Worm (Caenorhabditis elegans) whole organism, L4 larva: ENCODE measurements around the gene tra-1.

ENCODE experiments used
- F44E2.7 ChIP-seq: fragments of 200-800 bp; sonication (Bioruptor generic); IDR thresholded peaks from 2 replicates; pipeline ENCODE4 v2.1.2; 2022; ENCODE audit warnings: missing genetic modification characterization, missing compliant biosample characterization
- Y105C5A.15 ChIP-seq: fragments of 200-800 bp; sonication (Bioruptor generic); IDR thresholded peaks from 2 replicates; pipeline ENCODE4 v1.3.6; 2022; ENCODE audit warnings: missing genetic modification characterization, missing compliant biosample characterization
- Y48G9A.11 ChIP-seq: fragments of 200-800 bp; sonication (Bioruptor generic); IDR thresholded peaks from 2 replicates; pipeline ENCODE4 v1.3.6; 2022; ENCODE audit warnings: missing genetic modification reagents, missing genetic modification characterization, missing compliant biosample characterization
- Y5F2A.4 ChIP-seq: fragments of 200-800 bp; sonication (Bioruptor generic); optimal IDR thresholded peaks from 2 replicates; lab custom pipeline; 2018; ENCODE audit warnings: mild to moderate bottlenecking, missing genetic modification characterization, missing compliant biosample characterization
- Y75B8A.6 ChIP-seq: fragments of 200-800 bp; sonication (Bioruptor generic); IDR thresholded peaks from 2 replicates; pipeline ENCODE4 v1.3.6; 2022; ENCODE audit warnings: missing genetic modification reagents, missing genetic modification characterization, missing compliant biosample characterization
- ZK337.2 ChIP-seq: fragments of 200-800 bp; sonication (Bioruptor generic); IDR thresholded peaks from 2 replicates; pipeline ENCODE4 v1.3.6; 2022; ENCODE audit warnings: missing genetic modification reagents, missing genetic modification characterization, missing compliant biosample characterization
- aha-1 ChIP-seq: fragments of 150-350 bp; peaks from one replicate; lab custom pipeline; 2014; ENCODE audit warnings: missing biosample characterization, missing genetic modification characterization
- arid-1 ChIP-seq: fragments of 200-800 bp; sonication (Bioruptor generic); conservative IDR thresholded peaks from 2 replicates; pipeline ENCODE4 v1.3.6; 2022; ENCODE audit warnings: missing genetic modification reagents, missing genetic modification characterization, missing compliant biosample characterization
- ceh-20 ChIP-seq: fragments of 200-800 bp; sonication (Bioruptor generic); IDR thresholded peaks from 2 replicates; pipeline ENCODE4 v1.3.6; 2022; ENCODE audit warnings: missing genetic modification reagents, missing genetic modification characterization, missing compliant biosample characterization
- ceh-28 ChIP-seq: fragments of 150-350 bp; optimal IDR thresholded peaks from 2 replicates; lab custom pipeline; 2014; ENCODE audit warnings: missing biosample characterization, missing genetic modification reagents, missing genetic modification characterization
- ceh-32 ChIP-seq: sonication (generic microtip); optimal IDR thresholded peaks from 2 replicates; lab custom pipeline; 2016; ENCODE audit warnings: mild to moderate bottlenecking, missing genetic modification characterization, missing compliant biosample characterization; ENCODE audit not compliant: poor library complexity
- ceh-62 ChIP-seq: sonication (generic microtip); optimal IDR thresholded peaks from 2 replicates; lab custom pipeline; 2017; ENCODE audit warnings: missing biosample characterization, missing genetic modification characterization
- ces-1 ChIP-seq: fragments of 150-350 bp; sonication (generic microtip); optimal IDR thresholded peaks from 4 replicates; lab custom pipeline; 2014; ENCODE audit warnings: missing biosample characterization, missing genetic modification reagents, missing genetic modification characterization
- cey-2 ChIP-seq: sonication (generic microtip); optimal IDR thresholded peaks from 3 replicates; lab custom pipeline; 2017; ENCODE audit warnings: missing genetic modification characterization, mild to moderate bottlenecking, missing compliant biosample characterization, antibody characterized with exemption, borderline replicate concordance; ENCODE audit not compliant: insufficient read depth
- daf-16 ChIP-seq, 3 experiments: sonication (generic microtip); optimal IDR thresholded peaks; 2 replicates each; lab custom pipeline; 2016 to 2017; ENCODE audit warnings: missing genetic modification characterization in 3 of 3, missing genetic modification reagents in 3 of 3, mild to moderate bottlenecking in 2 of 3, missing compliant biosample characterization in 2 of 3, missing biosample characterization in 1 of 3, moderate library complexity in 1 of 3
- daf-19 ChIP-seq: fragments of 200-800 bp; sonication (Bioruptor generic); conservative IDR thresholded peaks from 2 replicates; pipeline ENCODE4 v1.3.6; 2022; ENCODE audit warnings: missing genetic modification characterization, missing compliant biosample characterization
- dmd-6 ChIP-seq: fragments of 200-800 bp; sonication (Bioruptor generic); IDR thresholded peaks from 2 replicates; pipeline ENCODE4 v1.3.6; 2022; ENCODE audit warnings: missing genetic modification reagents, missing genetic modification characterization, missing compliant biosample characterization
- dmd-8 ChIP-seq: fragments of 200-800 bp; sonication (Bioruptor generic); IDR thresholded peaks from 2 replicates; pipeline ENCODE4 v1.3.6; 2022; ENCODE audit warnings: missing genetic modification characterization, missing compliant biosample characterization
- duxl-1 ChIP-seq: sonication (generic microtip); optimal IDR thresholded peaks from 2 replicates; lab custom pipeline; 2016; ENCODE audit warnings: mild to moderate bottlenecking, missing genetic modification characterization, moderate library complexity, missing compliant biosample characterization; ENCODE audit not compliant: poor library complexity
- egl-27 ChIP-seq: sonication (generic microtip); optimal IDR thresholded peaks from 3 replicates; lab custom pipeline; 2017; ENCODE audit warnings: missing biosample characterization, missing genetic modification reagents, missing genetic modification characterization
- egl-43 ChIP-seq: fragments of 200-800 bp; sonication (Bioruptor generic); IDR thresholded peaks from 2 replicates; pipeline ENCODE4 v1.3.6; 2022; ENCODE audit warnings: missing genetic modification reagents, missing genetic modification characterization, missing compliant biosample characterization
- fkh-10 ChIP-seq: fragments of 150-350 bp; optimal IDR thresholded peaks from 2 replicates; lab custom pipeline; 2014; ENCODE audit warnings: missing biosample characterization, missing genetic modification reagents, missing genetic modification characterization
- hif-1 ChIP-seq, 2 experiments: sonication (generic microtip); optimal IDR thresholded peaks; 2 replicates each; lab custom pipeline; 2016 to 2017; ENCODE audit warnings: missing compliant biosample characterization in 2 of 2, missing genetic modification characterization in 2 of 2, missing genetic modification reagents in 2 of 2, missing genotype in 2 of 2, mild to moderate bottlenecking in 1 of 2
- hmg-1.1 ChIP-seq: fragments of 200-800 bp; sonication (Bioruptor generic); IDR thresholded peaks from 2 replicates; pipeline ENCODE4 v1.3.6; 2022; ENCODE audit warnings: missing genetic modification reagents, missing genetic modification characterization, missing compliant biosample characterization
- lim-7 ChIP-seq: fragments of 200-800 bp; sonication (Bioruptor generic); IDR thresholded peaks from 2 replicates; pipeline ENCODE4 v1.3.6; 2022; ENCODE audit warnings: missing genetic modification characterization, missing compliant biosample characterization
- lin-13 ChIP-seq: fragments of 150-350 bp; optimal IDR thresholded peaks from 2 replicates; lab custom pipeline; 2014; ENCODE audit warnings: missing biosample characterization, missing genetic modification reagents, missing genetic modification characterization
- lin-39 ChIP-seq: fragments of 150-350 bp; optimal IDR thresholded peaks from 2 replicates; lab custom pipeline; 2014; ENCODE audit warnings: missing biosample characterization, missing genetic modification reagents, missing genetic modification characterization
- lsy-2 ChIP-seq, 2 experiments: fragments of 150-350 bp in 1 of 2; sonication (generic microtip) in 1 of 2; optimal IDR thresholded peaks; 2 replicates each; lab custom pipeline; 2014 to 2017; ENCODE audit warnings: missing biosample characterization in 2 of 2, missing genetic modification characterization in 2 of 2
- madf-5 ChIP-seq, 2 experiments: fragments of 200-800 bp; sonication (Bioruptor generic); IDR thresholded peaks; 2 replicates each; pipeline ENCODE4 v1.3.6; 2022; ENCODE audit warnings: missing compliant biosample characterization in 2 of 2, missing genetic modification characterization in 2 of 2
- mxl-3 ChIP-seq: fragments of 200-800 bp; sonication (Bioruptor generic); optimal IDR thresholded peaks from 2 replicates; lab custom pipeline; 2018; ENCODE audit warnings: mild to moderate bottlenecking, missing genetic modification characterization, missing compliant biosample characterization
- nhr-11 ChIP-seq: fragments of 150-350 bp; optimal IDR thresholded peaks from 2 replicates; lab custom pipeline; 2014; ENCODE audit warnings: missing biosample characterization, missing genetic modification characterization
- nhr-41 ChIP-seq: fragments of 200-800 bp; sonication (Bioruptor generic); IDR thresholded peaks from 2 replicates; pipeline ENCODE4 v1.3.6; 2022; ENCODE audit warnings: missing genetic modification reagents, missing genetic modification characterization, missing compliant biosample characterization
- nhr-42 ChIP-seq: fragments of 200-800 bp; sonication (Bioruptor generic); IDR thresholded peaks from 2 replicates; pipeline ENCODE4 v1.3.6; 2022; ENCODE audit warnings: missing genetic modification characterization, missing compliant biosample characterization
- nhr-6 ChIP-seq: fragments of 150-350 bp; optimal IDR thresholded peaks from 2 replicates; lab custom pipeline; 2014; ENCODE audit warnings: missing biosample characterization, missing genetic modification characterization
- nhr-76 ChIP-seq: fragments of 150-350 bp; optimal IDR thresholded peaks from 2 replicates; lab custom pipeline; 2014; ENCODE audit warnings: missing biosample characterization, missing genetic modification characterization
- nhr-77 ChIP-seq: fragments of 150-350 bp; optimal IDR thresholded peaks from 2 replicates; lab custom pipeline; 2014; ENCODE audit warnings: missing biosample characterization, missing genetic modification characterization
- pha-4 ChIP-seq, 2 experiments: fragments of 150-350 bp in 1 of 2; fragments of 200-800 bp in 1 of 2; sonication (Bioruptor generic) in 1 of 2; IDR thresholded peaks in 1 of 2; optimal IDR thresholded peaks in 1 of 2; 2 replicates each; pipeline versions ENCODE4 v1.3.6 to Lab custom; 2014 to 2022; ENCODE audit warnings: missing genetic modification characterization in 2 of 2, missing genetic modification reagents in 2 of 2, missing biosample characterization in 1 of 2, missing compliant biosample characterization in 1 of 2
- php-3 ChIP-seq: fragments of 200-800 bp; sonication (Bioruptor generic); IDR thresholded peaks from 2 replicates; pipeline ENCODE4 v1.3.6; 2022; ENCODE audit warnings: missing genetic modification reagents, missing genetic modification characterization, missing compliant biosample characterization
- pqm-1 ChIP-seq: sonication (generic microtip); optimal IDR thresholded peaks from 2 replicates; lab custom pipeline; 2017; ENCODE audit warnings: missing biosample characterization, missing genetic modification characterization
- rbr-2 ChIP-seq: sonication (generic microtip); optimal IDR thresholded peaks from 2 replicates; lab custom pipeline; 2016; ENCODE audit warnings: missing genotype, missing genetic modification characterization, missing compliant biosample characterization
- set-16 ChIP-seq: fragments of 200-800 bp; sonication (Bioruptor generic); IDR thresholded peaks from 2 replicates; pipeline ENCODE4 v1.3.6; 2022; ENCODE audit warnings: missing genetic modification reagents, missing genetic modification characterization, missing compliant biosample characterization
- snpc-4 ChIP-seq: fragments of 150-350 bp; optimal IDR thresholded peaks from 2 replicates; lab custom pipeline; 2014; ENCODE audit warnings: missing biosample characterization, missing genetic modification characterization
- spr-1 ChIP-seq: sonication (generic microtip); optimal IDR thresholded peaks from 2 replicates; lab custom pipeline; 2016; ENCODE audit warnings: mild to moderate bottlenecking, missing genetic modification characterization, missing compliant biosample characterization
- spr-3 ChIP-seq: fragments of 200-800 bp; sonication (Bioruptor generic); optimal IDR thresholded peaks from 2 replicates; lab custom pipeline; 2018; ENCODE audit warnings: mild to moderate bottlenecking, missing genetic modification characterization, missing compliant biosample characterization
- tra-1 ChIP-seq: fragments of 200-800 bp; sonication (Bioruptor generic); IDR thresholded peaks from 2 replicates; pipeline ENCODE4 v1.3.6; 2022; ENCODE audit warnings: missing genetic modification reagents, missing genetic modification characterization, missing compliant biosample characterization
- unc-39 ChIP-seq: sonication (generic microtip); optimal IDR thresholded peaks from 2 replicates; lab custom pipeline; 2017; ENCODE audit warnings: missing biosample characterization, missing genetic modification characterization
- vab-7 ChIP-seq: fragments of 200-800 bp; sonication (Bioruptor generic); IDR thresholded peaks from 2 replicates; pipeline ENCODE4 v1.3.6; 2022; ENCODE audit warnings: missing genetic modification reagents, missing genetic modification characterization, missing compliant biosample characterization
- zag-1 ChIP-seq: fragments of 150-350 bp; optimal IDR thresholded peaks from 2 replicates; lab custom pipeline; 2014; ENCODE audit warnings: missing biosample characterization, missing genetic modification characterization
- zfp-2 ChIP-seq: sonication (generic microtip); optimal IDR thresholded peaks from 2 replicates; lab custom pipeline; 2016; ENCODE audit warnings: mild to moderate bottlenecking, missing genetic modification characterization, missing compliant biosample characterization
- zip-11 ChIP-seq: fragments of 200-800 bp; sonication (Bioruptor generic); IDR thresholded peaks from 2 replicates; pipeline ENCODE4 v1.3.6; 2022; ENCODE audit warnings: missing genetic modification characterization, missing compliant biosample characterization
- ztf-7 ChIP-seq: fragments of 150-350 bp; optimal IDR thresholded peaks from 2 replicates; lab custom pipeline; 2014; ENCODE audit warnings: missing biosample characterization, missing genetic modification characterization

The tra-1 gene

DNA sequence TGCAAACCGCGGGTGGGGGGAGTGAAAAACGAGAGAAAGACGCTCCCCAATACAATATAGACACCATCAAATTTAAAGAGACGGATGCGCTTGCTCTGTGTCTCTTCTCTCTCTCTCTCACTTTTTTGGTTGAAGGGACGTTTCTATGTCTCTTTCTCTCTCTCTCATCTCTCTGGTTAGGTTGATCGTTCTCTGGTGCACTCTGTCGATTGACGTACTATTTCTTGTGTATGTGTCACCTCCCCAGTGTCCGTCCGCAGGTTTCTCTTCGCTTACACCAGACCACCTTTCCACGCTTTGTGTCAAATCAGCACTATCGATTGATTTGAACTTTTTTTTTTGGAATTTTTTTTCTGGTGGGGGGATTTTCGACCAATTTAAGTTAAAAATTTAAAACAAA is 48.4 kb upstream of the tra-1 start (continued):
- TF ChIP-seq ceh-32 (tag; lab: Kevin White, UChicago) (no peak), rbr-2 (tag; lab: Kevin White, UChicago) (peak; percentile 46), duxl-1 (tag; lab: Kevin White, UChicago) (no peak), Y75B8A.6 (GFP tag; lab: Robert Waterston, UW) (no peak), nhr-42 (GFP tag; lab: Robert Waterston, UW) (no peak), Y105C5A.15 (no peak), zag-1 (tag; lab: Kevin White, UChicago) (no peak), vab-7 (GFP tag; lab: Robert Waterston, UW) (no peak), php-3 (no peak), dmd-6 (GFP tag; lab: Robert Waterston, UW) (peak; percentile 82), arid-1 (GFP tag; lab: Robert Waterston, UW) (0 out of 2 replicates have a peak, but pooled peaks have one; percentile 14), zfp-2 (no peak), pqm-1 (tag; lab: Kevin White, UChicago) (peak; percentile 35), ZK337.2 (GFP tag; lab: Robert Waterston, UW) (no peak), spr-3 (GFP tag; lab: Kevin White, UChicago) (no peak), pha-4 (GFP tag; IDR thresholded peaks at IDR 0.05; lab: Robert Waterston, UW) (no peak; the same call in 1 of the 2 replicates), pha-4 (tag; optimal IDR thresholded peaks at IDR 0.05; lab: Kevin White, UChicago) (no peak), ceh-62 (no peak), egl-27 (tag; lab: Kevin White, UChicago) (no peak), spr-1 (peak; percentile 57), egl-43 (no peak), lsy-2 (tag; optimal IDR thresholded peaks at IDR 0.05; lab: Kevin White, UChicago) (peak; percentile 30 to 74), fkh-10 (GFP tag; lab: Kevin White, UChicago) (no peak), aha-1 (peak; percentile 16), nhr-77 (peak; percentile 59), F44E2.7 (GFP tag; lab: Robert Waterston, UW) (no peak), dmd-8 (GFP tag; lab: Robert Waterston, UW) (no peak), hif-1 (tag; optimal IDR thresholded peaks at IDR 0.05; lab: Kevin White, UChicago) (peak in 1 of 2 experiments; percentile 49), lim-7 (GFP tag; lab: Robert Waterston, UW) (no peak), tra-1 (GFP tag; lab: Robert Waterston, UW) (0 out of 2 replicates have a peak, but pooled peaks have one; percentile 47), nhr-41 (no peak), ztf-7 (tag; lab: Kevin White, UChicago) (peak; percentile 6), mxl-3 (peak; percentile 57), nhr-11 (tag; lab: Kevin White, UChicago) (peak; percentile 14), ces-1 (no peak), daf-16 (GFP tag; optimal IDR thresholded peaks at IDR 0.05; lab: Kevin White, UChicago) (no peak), daf-16 (tag; optimal IDR thresholded peaks at IDR 0.05; lab: Kevin White, UChicago) (peak; percentile 74), nhr-76 (tag; lab: Kevin White, UChicago) (no peak), hmg-1.1 (GFP tag; lab: Robert Waterston, UW) (peak; percentile 69), ceh-28 (tag; lab: Kevin White, UChicago) (peak; percentile 69), Y5F2A.4 (GFP tag; lab: Kevin White, UChicago) (no peak), lin-39 (no peak), madf-5 (GFP tag; IDR thresholded peaks at IDR 0.05; lab: Robert Waterston, UW) (no peak), Y48G9A.11 (GFP tag; lab: Robert Waterston, UW) (no peak), lin-13 (peak; percentile 29), cey-2 (tag; lab: Kevin White, UChicago) (no peak), ceh-20 (peak; percentile 68; the same call in 1 of the 2 replicates), nhr-6 (tag; lab: Kevin White, UChicago) (peak; percentile 71), set-16 (no peak), daf-19 (no peak), snpc-4 (no peak), unc-39 (tag; lab: Kevin White, UChicago) (no peak), zip-11 (GFP tag; lab: Robert Waterston, UW) (no peak)
